Worm (Caenorhabditis elegans) whole organism, L1 larva: ENCODE measurements around the gene ndx-3.
A peak's percentile ranks its signal among the peaks of the same experiment; 100 is the strongest.

Source experiments
- alr-1 ChIP-seq: fragments of 200-800 bp; sonication (Bioruptor generic); optimal IDR thresholded peaks from 2 replicates; lab custom pipeline; 2018; ENCODE audit warnings: borderline replicate concordance, mild to moderate bottlenecking, missing genetic modification characterization, missing compliant biosample characterization
- blmp-1 ChIP-seq: fragments of 150-350 bp; optimal IDR thresholded peaks from 2 replicates; lab custom pipeline; 2014; ENCODE audit warnings: missing biosample characterization, missing genetic modification characterization
- ceh-63 ChIP-seq: fragments of 200-800 bp; sonication (Bioruptor generic); optimal IDR thresholded peaks from 2 replicates; lab custom pipeline; 2018; ENCODE audit warnings: mild to moderate bottlenecking, missing genetic modification characterization, missing compliant biosample characterization
- ceh-8 ChIP-seq: fragments of 200-800 bp; sonication (Bioruptor generic); optimal IDR thresholded peaks from 2 replicates; lab custom pipeline; 2018; ENCODE audit warnings: mild to moderate bottlenecking, missing genetic modification characterization, moderate library complexity, missing compliant biosample characterization
- efl-1 ChIP-seq, 4 experiments: fragments of 150-350 bp; optimal IDR thresholded peaks in 3 of 4; peaks in 1 of 4; 1 replicate in 1 of 4; 2 replicates in 3 of 4; lab custom pipeline; 2014; ENCODE audit warnings: missing biosample characterization in 2 of 4, missing genetic modification characterization in 2 of 4, missing genetic modification reagents in 2 of 4
- elt-2 ChIP-seq: sonication (generic microtip); optimal IDR thresholded peaks from 2 replicates; lab custom pipeline; 2016; ENCODE audit warnings: missing genetic modification characterization, mild to moderate bottlenecking, inconsistent platforms, missing compliant biosample characterization, missing genetic modification reagents
- elt-3 ChIP-seq, 6 experiments: fragments of 150-350 bp in 1 of 6; sonication (generic microtip); optimal IDR thresholded peaks; 2 replicates each; lab custom pipeline; 2017 to 2018; ENCODE audit warnings: missing biosample characterization in 6 of 6, missing genetic modification characterization in 6 of 6, inconsistent platforms in 1 of 6
- fkh-8 ChIP-seq: sonication (generic microtip); optimal IDR thresholded peaks from 2 replicates; lab custom pipeline; 2016; ENCODE audit warnings: mild to moderate bottlenecking, missing genetic modification characterization, missing compliant biosample characterization
- fos-1 ChIP-seq: fragments of 150-350 bp; optimal IDR thresholded peaks from 2 replicates; lab custom pipeline; 2014; ENCODE audit warnings: missing biosample characterization, missing genetic modification characterization
- hlh-17 ChIP-seq: fragments of 200-800 bp; sonication (Bioruptor generic); optimal IDR thresholded peaks from 2 replicates; lab custom pipeline; 2018; ENCODE audit warnings: missing genetic modification characterization, mild to moderate bottlenecking, missing compliant biosample characterization, moderate library complexity, borderline replicate concordance
- hlh-4 ChIP-seq: sonication (generic microtip); optimal IDR thresholded peaks from 2 replicates; lab custom pipeline; 2016; ENCODE audit warnings: mild to moderate bottlenecking, missing genetic modification characterization, missing compliant biosample characterization
- lin-14 ChIP-seq: fragments of 200-800 bp; sonication (Bioruptor generic); optimal IDR thresholded peaks from 2 replicates; lab custom pipeline; 2018; ENCODE audit warnings: mild to moderate bottlenecking, missing genetic modification characterization, moderate library complexity, missing compliant biosample characterization
- lin-15B ChIP-seq: fragments of 150-350 bp; sonication (generic microtip); optimal IDR thresholded peaks from 3 replicates; lab custom pipeline; 2014; ENCODE audit warnings: missing biosample characterization, missing genetic modification characterization
- lsy-2 ChIP-seq, 2 experiments: fragments of 150-350 bp; optimal IDR thresholded peaks; 2 replicates each; lab custom pipeline; 2014; ENCODE audit warnings: missing biosample characterization in 2 of 2, missing genetic modification characterization in 2 of 2
- mdl-1 ChIP-seq, 2 experiments: fragments of 150-350 bp; optimal IDR thresholded peaks; 2 replicates each; lab custom pipeline; 2014 to 2017; ENCODE audit warnings: missing biosample characterization in 2 of 2, missing genetic modification characterization in 2 of 2, inconsistent platforms in 1 of 2
- nhr-28 ChIP-seq: fragments of 150-350 bp; optimal IDR thresholded peaks from 2 replicates; lab custom pipeline; 2014; ENCODE audit warnings: missing biosample characterization, missing genetic modification characterization
- nhr-85 ChIP-seq: sonication (generic microtip); peaks from one replicate; lab custom pipeline; 2016; ENCODE audit warnings: missing genetic modification characterization, inconsistent platforms, missing compliant biosample characterization
- pax-3 ChIP-seq: fragments of 200-800 bp; sonication (Bioruptor generic); optimal IDR thresholded peaks from 2 replicates; lab custom pipeline; 2018; ENCODE audit warnings: mild to moderate bottlenecking, missing genetic modification characterization, moderate library complexity, missing compliant biosample characterization
- pqm-1 ChIP-seq: sonication (generic microtip); optimal IDR thresholded peaks from 3 replicates; lab custom pipeline; 2017; ENCODE audit warnings: missing biosample characterization, missing genetic modification characterization
- sup-37 ChIP-seq: fragments of 200-800 bp; sonication (Bioruptor generic); optimal IDR thresholded peaks from 2 replicates; lab custom pipeline; 2018; ENCODE audit warnings: mild to moderate bottlenecking, missing genetic modification characterization, missing compliant biosample characterization
- tbx-2 ChIP-seq: sonication (generic microtip); optimal IDR thresholded peaks from 2 replicates; lab custom pipeline; 2016; ENCODE audit warnings: missing genetic modification characterization, missing compliant biosample characterization
- unc-130 ChIP-seq: fragments of 150-350 bp; optimal IDR thresholded peaks from 2 replicates; lab custom pipeline; 2017; ENCODE audit warnings: missing biosample characterization, missing genetic modification characterization, inconsistent platforms
- unc-62 ChIP-seq: fragments of 150-350 bp; optimal IDR thresholded peaks from 2 replicates; lab custom pipeline; 2014; ENCODE audit warnings: missing biosample characterization, missing genetic modification reagents, missing genetic modification characterization
- unc-98 ChIP-seq: fragments of 200-800 bp; sonication (Bioruptor generic); IDR thresholded peaks from 2 replicates; pipeline ENCODE4 v1.3.6; 2022; ENCODE audit warnings: missing genetic modification characterization, missing compliant biosample characterization
- vab-15 ChIP-seq: sonication (generic microtip); optimal IDR thresholded peaks from 2 replicates; lab custom pipeline; 2017; ENCODE audit warnings: missing genotype, mild to moderate bottlenecking, missing genetic modification characterization, missing compliant biosample characterization
- xbp-1 ChIP-seq: sonication (generic microtip); optimal IDR thresholded peaks from 2 replicates; lab custom pipeline; 2016; ENCODE audit warnings: missing genetic modification characterization, missing compliant biosample characterization
- zag-1 ChIP-seq: fragments of 150-350 bp; optimal IDR thresholded peaks from 2 replicates; lab custom pipeline; 2014; ENCODE audit warnings: missing biosample characterization, missing genetic modification characterization
- zip-4 ChIP-seq: fragments of 200-800 bp; sonication (Bioruptor generic); optimal IDR thresholded peaks from 2 replicates; lab custom pipeline; 2018; ENCODE audit warnings: mild to moderate bottlenecking, missing genetic modification characterization, moderate library complexity, missing compliant biosample characterization
- ztf-11 ChIP-seq, 2 experiments: sonication (generic microtip); optimal IDR thresholded peaks; 2 replicates each; lab custom pipeline; 2016 to 2017; ENCODE audit warnings: missing genetic modification characterization in 2 of 2, missing biosample characterization in 1 of 2, missing compliant biosample characterization in 1 of 2

ndx-3 gene

ce11 chrII:4974448-4974951 is 21.1 kb downstream of the ndx-3 start:
- TF ChIP-seq lin-15B (no peak), pax-3 (no peak), unc-130 (tag; lab: Kevin White, UChicago) (no peak), alr-1 (tag; lab: Kevin White, UChicago) (no peak), lsy-2 (tag; optimal IDR thresholded peaks at IDR 0.05; lab: Kevin White, UChicago) (no peak), zip-4 (GFP tag; lab: Kevin White, UChicago) (no peak), ceh-63 (GFP tag; lab: Kevin White, UChicago) (no peak), hlh-17 (GFP tag; lab: Kevin White, UChicago) (no peak), ceh-8 (GFP tag; lab: Kevin White, UChicago) (no peak), fos-1 (tag; lab: Kevin White, UChicago) (no peak), mdl-1 (tag; optimal IDR thresholded peaks at IDR 0.05; lab: Kevin White, UChicago) (no peak), ztf-11 (tag; optimal IDR thresholded peaks at IDR 0.05; lab: Kevin White, UChicago) (no peak), elt-3 (tag; optimal IDR thresholded peaks at IDR 0.05; lab: Kevin White, UChicago) (no peak), pqm-1 (no peak), hlh-4 (tag; lab: Kevin White, UChicago) (no peak)

- no peak for TF ChIP-seq blmp-1 (tag; lab: Kevin White, UChicago)
- TF ChIP-seq elt-3 (tag; optimal IDR thresholded peaks at IDR 0.05; lab: Kevin White, UChicago): no peak
- TF ChIP-seq nhr-28 (tag; lab: Kevin White, UChicago): no peak
- TF ChIP-seq unc-62 (GFP tag; lab: Kevin White, UChicago): no peak
- TF ChIP-seq fos-1 (tag; lab: Kevin White, UChicago): no peak
- TF ChIP-seq zag-1 (tag; lab: Kevin White, UChicago): no peak
- TF ChIP-seq nhr-85 (tag; lab: Kevin White, UChicago): no peak
- TF ChIP-seq fkh-8 (tag; lab: Kevin White, UChicago): no peak
- TF ChIP-seq elt-2 (tag; lab: Kevin White, UChicago): no peak
- TF ChIP-seq tbx-2 (tag; lab: Kevin White, UChicago): no peak
These were observed 21.9 kb downstream of the ndx-3 start for ce11 chrII:4975311-4975710.

ce11 chrII:4981682-4982404 is 28.5 kb downstream of the ndx-3 start:
- TF ChIP-seq nhr-85 (tag; lab: Kevin White, UChicago) (peak; percentile 66), blmp-1 (tag; lab: Kevin White, UChicago) (peak; percentile 11), hlh-17 (GFP tag; lab: Kevin White, UChicago) (no peak), vab-15 (tag; lab: Kevin White, UChicago) (no peak), unc-62 (GFP tag; lab: Kevin White, UChicago) (no peak), ztf-11 (tag; optimal IDR thresholded peaks at IDR 0.05; lab: Kevin White, UChicago) (peak in 1 of 2 experiments; percentile 87), pax-3 (no peak), tbx-2 (tag; lab: Kevin White, UChicago) (peak; percentile 58), unc-98 (GFP tag; lab: Robert Waterston, UW) (no peak), efl-1 (optimal IDR thresholded peaks at IDR 0.05; lab: Kevin White, UChicago) (no peak), efl-1 (GFP tag; optimal IDR thresholded peaks at IDR 0.05 in 1 of 2; lab: Kevin White, UChicago) (peak in 1 of 2 experiments; percentile 64), lin-14 (GFP tag; lab: Kevin White, UChicago) (peak; percentile 14)

- TF ChIP-seq xbp-1 (tag; lab: Kevin White, UChicago) (no peak), zag-1 (tag; lab: Kevin White, UChicago) (no peak), efl-1 (optimal IDR thresholded peaks at IDR 0.05; lab: Kevin White, UChicago) (no peak), efl-1 (GFP tag; optimal IDR thresholded peaks at IDR 0.05 in 1 of 2; lab: Kevin White, UChicago) (peak in 1 of 2 experiments; percentile 29), sup-37 (GFP tag; lab: Kevin White, UChicago) (no peak)
- TF ChIP-seq, all 84 proteins: peak for 1
These were observed 30.8 kb downstream of the ndx-3 start for ce11 chrII:4984151-4984550.
